Fruit fly (Drosophila melanogaster) whole organism, wandering third instar larva: ENCODE measurements around the gene Surf4.

Experiments
- CG9705 ChIP-seq: fragments of 200-800 bp; sonication (Bioruptor generic); optimal IDR thresholded peaks from 2 replicates; lab custom pipeline; 2018; ENCODE audit warnings: missing biosample characterization, mild to moderate bottlenecking, missing genetic modification characterization
- Dif ChIP-seq: fragments of 200-275, 200-300 bp; sonication (Bioruptor generic); optimal IDR thresholded peaks from 2 replicates; lab custom pipeline; 2018; ENCODE audit warnings: missing biosample characterization, missing genetic modification characterization; ENCODE audit not compliant: partially characterized antibody
- GATAd ChIP-seq: sonication (Bioruptor generic); optimal IDR thresholded peaks from 2 replicates; lab custom pipeline; 2016; ENCODE audit warnings: missing biosample characterization, missing genetic modification characterization
- Hr78 ChIP-seq: fragments of >200 bp; optimal IDR thresholded peaks from 2 replicates; lab custom pipeline; 2017; ENCODE audit warnings: missing biosample characterization, missing genetic modification characterization
- Myc ChIP-seq: fragments of >200 bp; optimal IDR thresholded peaks from 2 replicates; lab custom pipeline; 2017
- N ChIP-seq: fragments of >200 bp; optimal IDR thresholded peaks from 2 replicates; lab custom pipeline; 2018; ENCODE audit warnings: missing biosample characterization, missing external identifiers, missing genetic modification characterization
- OdsH ChIP-seq: fragments of 200-800 bp; sonication (Bioruptor generic); optimal IDR thresholded peaks from 2 replicates; lab custom pipeline; 2016; ENCODE audit warnings: missing biosample characterization, mild to moderate bottlenecking, missing genetic modification characterization
- Rel ChIP-seq, 2 experiments: fragments of 200-800 bp; sonication (Bioruptor generic) in 1 of 2; optimal IDR thresholded peaks; 2 replicates in 1 of 2; 3 replicates in 1 of 2; lab custom pipeline; 2016 to 2019; ENCODE audit warnings: mild to moderate bottlenecking in 2 of 2, missing biosample characterization in 2 of 2, missing genetic modification characterization in 2 of 2, moderate library complexity in 1 of 2
- br ChIP-seq: fragments of 200-800 bp; sonication (Bioruptor generic); optimal IDR thresholded peaks from 2 replicates; lab custom pipeline; 2016; ENCODE audit warnings: missing biosample characterization, missing genetic modification characterization
- dsf ChIP-seq: sonication (Bioruptor generic); optimal IDR thresholded peaks from 2 replicates; lab custom pipeline; 2016; ENCODE audit warnings: missing biosample characterization, missing genetic modification characterization, borderline replicate concordance
- lola ChIP-seq: fragments of >200 bp; optimal IDR thresholded peaks from 2 replicates; lab custom pipeline; 2017; ENCODE audit warnings: missing biosample characterization, missing genetic modification characterization
- psq ChIP-seq: fragments of 200-800 bp; sonication (Bioruptor generic); optimal IDR thresholded peaks from 3 replicates; lab custom pipeline; 2017; ENCODE audit warnings: missing biosample characterization, mild to moderate bottlenecking, missing genetic modification characterization, moderate library complexity
- tai ChIP-seq: sonication (Bioruptor generic); optimal IDR thresholded peaks from 2 replicates; lab custom pipeline; 2016; ENCODE audit warnings: missing biosample characterization, missing genetic modification characterization
- woc ChIP-seq: sonication (Bioruptor generic); optimal IDR thresholded peaks from 2 replicates; lab custom pipeline; 2016; ENCODE audit warnings: missing biosample characterization, mild to moderate bottlenecking, missing genetic modification characterization

DNA sequence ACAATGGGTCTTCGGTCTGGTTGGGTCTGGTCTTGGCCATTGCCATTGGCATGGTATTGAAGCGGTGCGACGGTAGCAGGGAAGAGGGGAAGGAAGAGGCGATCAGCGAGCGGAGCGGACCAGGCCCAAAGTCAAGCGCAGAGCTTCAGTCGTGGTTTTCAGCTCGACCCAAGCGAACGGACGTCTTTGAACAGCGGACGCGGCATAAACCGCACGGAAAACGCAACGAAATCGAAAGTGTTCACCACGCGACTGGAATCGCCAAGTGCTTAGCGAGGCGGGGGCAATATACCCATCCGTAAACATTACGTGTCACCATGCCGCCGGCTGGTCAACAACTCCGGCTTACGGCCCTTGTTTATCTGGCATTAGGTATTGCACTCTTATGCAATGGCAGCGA is 29.6 kb downstream of the Surf4 start, which contains the start of gene CG14866:
- TF ChIP-seq Rel (GFP tag; optimal IDR thresholded peaks at IDR 0.05; lab: Kevin White, UChicago), result no peak
- no peak for TF ChIP-seq Rel (tag; optimal IDR thresholded peaks at IDR 0.05; lab: Kevin White, UChicago)
- TF ChIP-seq OdsH (GFP tag; lab: Kevin White, UChicago), result no peak
- TF ChIP-seq woc (GFP tag; lab: Kevin White, UChicago), result no peak
- TF ChIP-seq psq (GFP tag; lab: Kevin White, UChicago), result no peak
- no peak for TF ChIP-seq tai (GFP tag; lab: Kevin White, UChicago)
- no peak for TF ChIP-seq dsf (GFP tag; lab: Kevin White, UChicago)
- no peak for TF ChIP-seq br (GFP tag; lab: Kevin White, UChicago)
- TF ChIP-seq N, result no peak
- no peak for TF ChIP-seq Hr78
- TF ChIP-seq Dif (GFP tag; lab: Kevin White, UChicago), result no peak
- no peak for TF ChIP-seq Myc (lab: Kevin White, UChicago)
- no peak for TF ChIP-seq CG9705
- TF ChIP-seq GATAd, result no peak
- TF ChIP-seq lola (GFP tag; lab: Kevin White, UChicago), result no peak
